Worm (Caenorhabditis elegans) whole organism, L4/young adult: ENCODE results near the gene nspe-4.

Experiments
- W03F9.2 ChIP-seq: fragments of 150-350 bp; optimal IDR thresholded peaks from 2 replicates; lab custom pipeline; 2014; ENCODE audit warnings: missing biosample characterization, missing genetic modification characterization
- dao-5 ChIP-seq: sonication (generic microtip); optimal IDR thresholded peaks from 2 replicates; lab custom pipeline; 2016; ENCODE audit warnings: missing genotype, missing genetic modification characterization, moderate library complexity, missing compliant biosample characterization
- him-1 ChIP-seq: sonication (generic microtip); optimal IDR thresholded peaks from 2 replicates; lab custom pipeline; 2016; ENCODE audit warnings: missing genotype, missing genetic modification reagents, missing genetic modification characterization, missing compliant biosample characterization

DNA sequence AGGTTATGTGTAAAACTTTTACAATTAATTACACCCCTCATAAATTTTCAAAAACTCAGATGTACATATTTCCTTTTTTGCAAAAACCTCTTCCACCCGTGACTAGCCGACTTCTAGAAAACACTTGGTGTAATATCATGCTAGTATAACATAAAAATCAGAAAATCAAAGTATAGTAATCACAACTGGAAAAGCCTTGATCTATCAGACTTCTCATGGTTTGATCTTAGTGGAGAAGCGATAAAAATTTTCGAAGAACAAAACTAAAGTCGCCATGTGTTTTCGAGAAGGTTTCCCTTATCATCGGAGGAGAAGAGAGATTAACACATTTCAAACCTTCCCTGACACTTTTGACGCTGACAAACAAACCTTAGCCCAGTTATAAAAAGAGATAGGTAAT lies 16.2 kb downstream of the nspe-4 start, which contains the start of gene nspe-5:
- no peak for TF ChIP-seq W03F9.2 (tag; lab: Kevin White, UChicago)
- no peak for TF ChIP-seq dao-5 (tag; lab: Kevin White, UChicago)
- no peak for TF ChIP-seq him-1 (tag; lab: Kevin White, UChicago)
